Worm (Caenorhabditis elegans) whole organism, L2 larva: ENCODE data around the gene sup-9.

ENCODE experiments used
- R02D3.7 ChIP-seq: fragments of 150-350 bp; optimal IDR thresholded peaks from 2 replicates; lab custom pipeline; 2014; ENCODE audit warnings: missing biosample characterization, missing genetic modification characterization
- blmp-1 ChIP-seq: sonication (generic microtip); optimal IDR thresholded peaks from 2 replicates; lab custom pipeline; 2017; ENCODE audit warnings: missing genetic modification characterization, mild to moderate bottlenecking, missing compliant biosample characterization, antibody characterized with exemption, moderate library complexity; ENCODE audit not compliant: insufficient read depth
- ceh-82 ChIP-seq: fragments of 150-350 bp; optimal IDR thresholded peaks from 2 replicates; lab custom pipeline; 2014; ENCODE audit warnings: missing biosample characterization, missing genetic modification characterization
- egl-27 ChIP-seq: sonication (generic microtip); optimal IDR thresholded peaks from 3 replicates; lab custom pipeline; 2017; ENCODE audit warnings: missing biosample characterization, missing genetic modification reagents, missing genetic modification characterization
- fos-1 ChIP-seq: fragments of 150-350 bp; optimal IDR thresholded peaks from 2 replicates; lab custom pipeline; 2014; ENCODE audit warnings: missing biosample characterization, missing genetic modification characterization
- nhr-77 ChIP-seq: fragments of 150-350 bp; optimal IDR thresholded peaks from 2 replicates; lab custom pipeline; 2014; ENCODE audit warnings: missing biosample characterization, missing genetic modification characterization
- skn-1 ChIP-seq: sonication (generic microtip); optimal IDR thresholded peaks from 2 replicates; lab custom pipeline; 2017; ENCODE audit warnings: missing biosample characterization, missing genetic modification characterization
- unc-39 ChIP-seq: fragments of 150-350 bp; optimal IDR thresholded peaks from 2 replicates; lab custom pipeline; 2014; ENCODE audit warnings: missing biosample characterization, missing genetic modification characterization
- zag-1 ChIP-seq: fragments of 150-350 bp; optimal IDR thresholded peaks from 2 replicates; lab custom pipeline; 2014; ENCODE audit warnings: missing biosample characterization, missing genetic modification characterization

DNA sequence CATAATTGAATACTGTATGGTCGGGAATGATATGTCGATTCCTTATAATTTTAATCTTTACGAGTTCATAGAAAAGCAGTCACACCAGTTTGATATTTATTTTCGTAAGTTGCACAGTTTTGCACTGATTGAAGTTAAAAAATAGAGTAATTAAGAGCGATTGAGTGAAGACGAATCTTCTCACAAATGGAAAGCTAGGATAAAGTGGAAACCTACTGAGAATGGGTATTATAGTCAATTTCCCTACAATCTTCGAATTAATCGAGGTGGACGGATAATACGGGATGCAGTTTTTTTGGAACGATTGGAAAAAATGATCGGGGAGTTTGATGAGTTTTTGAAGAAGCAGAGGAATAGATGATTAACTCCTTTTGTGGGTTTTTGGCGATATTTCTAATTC is 45.8 kb downstream of the sup-9 start, which contains the start of gene F22E5.23:
- TF ChIP-seq egl-27 (tag; lab: Kevin White, UChicago) (no peak), blmp-1 (tag; lab: Kevin White, UChicago) (no peak), ceh-82 (tag; lab: Kevin White, UChicago) (no peak), fos-1 (tag; lab: Kevin White, UChicago) (no peak), nhr-77 (tag; lab: Kevin White, UChicago) (no peak), unc-39 (tag; lab: Kevin White, UChicago) (no peak), zag-1 (no peak), skn-1 (tag; lab: Kevin White, UChicago) (no peak), R02D3.7 (tag; lab: Kevin White, UChicago) (no peak)
